Worm (Caenorhabditis elegans) whole organism, young adult: ENCODE data around the gene hsp-16.41.

ENCODE experiments used
- F37B4.10 ChIP-seq: fragments of 200-800 bp; sonication (Bioruptor generic); IDR thresholded peaks from 2 replicates; pipeline ENCODE4 v1.3.6; 2022; ENCODE audit warnings: missing genetic modification characterization, missing compliant biosample characterization
- F49E8.2 ChIP-seq: sonication (generic microtip); optimal IDR thresholded peaks from 3 replicates; lab custom pipeline; 2017; ENCODE audit warnings: missing genetic modification characterization, mild to moderate bottlenecking, missing compliant biosample characterization, antibody characterized with exemption, moderate library complexity; ENCODE audit not compliant: insufficient read depth
- K11D2.4 ChIP-seq: fragments of 200-800 bp; sonication (Bioruptor generic); IDR thresholded peaks from 2 replicates; pipeline ENCODE4 v1.3.6; 2022; ENCODE audit warnings: missing genetic modification reagents, missing genetic modification characterization, missing compliant biosample characterization
- ama-1 ChIP-seq, 3 experiments: fragments of 150-350 bp in 1 of 3; sonication (generic microtip) in 2 of 3; optimal IDR thresholded peaks; 2 replicates each; lab custom pipeline; 2014 to 2018; ENCODE audit warnings: missing biosample characterization in 2 of 3, missing genetic modification characterization in 2 of 3, missing genetic modification reagents in 2 of 3
- mes-4 ChIP-seq: sonication (generic microtip); optimal IDR thresholded peaks from 2 replicates; lab custom pipeline; 2016; ENCODE audit warnings: missing genotype, missing genetic modification characterization, missing compliant biosample characterization
- snpc-1.1 ChIP-seq: sonication (generic microtip); optimal IDR thresholded peaks from 2 replicates; lab custom pipeline; 2017; ENCODE audit warnings: missing genetic modification characterization, mild to moderate bottlenecking, missing compliant biosample characterization, antibody characterized with exemption, moderate library complexity, missing genotype, missing genetic modification reagents; ENCODE audit not compliant: insufficient read depth
- tbp1 ChIP-seq: fragments of 200-800 bp; sonication (Bioruptor generic); optimal IDR thresholded peaks from 2 replicates; lab custom pipeline; 2018; ENCODE audit warnings: mild to moderate bottlenecking, missing genetic modification characterization, missing compliant biosample characterization
- unc-130 ChIP-seq: sonication (generic microtip); optimal IDR thresholded peaks from 2 replicates; lab custom pipeline; 2016; ENCODE audit warnings: missing genetic modification reagents, missing genetic modification characterization, missing compliant biosample characterization
- ztf-25 ChIP-seq: fragments of 200-800 bp; sonication (Bioruptor generic); IDR thresholded peaks from 2 replicates; pipeline ENCODE4 v1.3.6; 2022; ENCODE audit warnings: missing genetic modification reagents, missing genetic modification characterization, missing compliant biosample characterization

DNA sequence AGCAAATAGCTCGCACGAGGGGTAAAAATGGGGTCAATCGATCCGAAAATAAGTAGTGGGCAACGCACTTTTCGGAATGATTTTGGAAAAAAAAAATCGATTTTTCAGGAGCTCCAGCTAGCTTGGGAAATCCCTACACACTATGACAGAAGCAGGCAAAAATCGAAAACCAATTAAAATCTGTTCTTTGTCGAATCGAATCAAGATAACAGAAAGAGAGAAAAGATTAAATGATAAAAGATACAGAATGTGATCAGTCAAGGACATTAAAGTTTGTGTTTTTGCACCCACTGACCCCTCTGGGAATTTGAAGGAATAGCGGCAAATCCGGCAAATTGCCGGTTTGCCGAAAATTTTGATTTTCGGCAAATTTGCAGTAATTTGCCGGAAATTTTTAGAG, 37.6 kb upstream of the hsp-16.41 start:
- TF ChIP-seq ama-1 (optimal IDR thresholded peaks at IDR 0.05; lab: Kevin White, UChicago) (no peak), ama-1 (GFP tag; optimal IDR thresholded peaks at IDR 0.05; lab: Kevin White, UChicago) (no peak), unc-130 (no peak), F49E8.2 (tag; lab: Kevin White, UChicago) (no peak), F37B4.10 (GFP tag; lab: Robert Waterston, UW) (no peak), snpc-1.1 (tag; lab: Kevin White, UChicago) (no peak), mes-4 (tag; lab: Kevin White, UChicago) (no peak), ztf-25 (GFP tag; lab: Robert Waterston, UW) (no peak), K11D2.4 (GFP tag; lab: Robert Waterston, UW) (no peak), tbp1 (GFP tag; lab: Kevin White, UChicago) (no peak)
